Fruit fly (Drosophila melanogaster): ENCODE data around the gene SPoCk.
A peak's percentile ranks its signal among the peaks of the same experiment; 100 is the strongest.

The SPoCk gene

DNA sequence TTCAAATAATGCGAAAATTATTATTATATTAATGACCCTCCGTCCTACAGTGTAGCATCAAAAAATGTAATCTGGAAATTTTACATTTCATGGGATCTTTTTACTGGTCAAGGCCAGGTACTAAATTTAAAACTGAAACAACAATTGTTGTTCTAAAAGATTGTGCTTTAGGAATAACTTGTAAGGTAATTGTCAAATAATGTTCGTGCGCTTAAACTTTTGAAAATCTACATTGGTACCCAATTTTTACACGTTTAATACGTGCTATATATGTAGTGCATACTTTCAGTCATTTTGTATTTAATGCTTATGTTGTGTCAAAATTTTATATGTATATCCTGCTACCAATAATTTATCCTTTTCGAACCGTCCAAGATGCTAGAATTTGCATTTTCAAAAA lies 15.6 kb upstream of the SPoCk start:
- peak; percentile 42 for TF ChIP-seq Myc (optimal IDR thresholded peaks at IDR 0.05)
- TF ChIP-seq sv (GFP tag; optimal IDR thresholded peaks at IDR 0.05), result no peak

- TF ChIP-seq OdsH (GFP tag; optimal IDR thresholded peaks at IDR 0.05) (no peak), h (GFP tag; optimal IDR thresholded peaks at IDR 0.05) (peak; percentile 26), Mio (GFP tag; optimal IDR thresholded peaks at IDR 0.05) (no peak), Abd-B (GFP tag; optimal IDR thresholded peaks at IDR 0.05) (no peak), Hr78 (GFP tag; optimal IDR thresholded peaks at IDR 0.05) (no peak), br (GFP tag; optimal IDR thresholded peaks at IDR 0.05) (peak; percentile 19), Myc (optimal IDR thresholded peaks at IDR 0.05) (no peak), Hr83 (GFP tag; optimal IDR thresholded peaks at IDR 0.05; ENCODE audit: poor library complexity, severe bottlenecking) (peak; percentile 54), Dif (GFP tag; optimal IDR thresholded peaks at IDR 0.05; ENCODE audit: partially characterized antibody) (peak; percentile 58), CrebA (GFP tag; optimal IDR thresholded peaks at IDR 0.05; ENCODE audit: borderline replicate concordance) (no peak), CG9705 (GFP tag; optimal IDR thresholded peaks at IDR 0.05) (no peak), Rel (GFP tag; optimal IDR thresholded peaks at IDR 0.05) (no peak), Rel (tag; optimal IDR thresholded peaks at IDR 0.05) (peak; percentile 26), dl (GFP tag; optimal IDR thresholded peaks at IDR 0.05; ENCODE audit: insufficient read depth in 1 of 2, partially characterized antibody in 2 of 2) (peak in 1 of 2 experiments; percentile 62), fru (GFP tag; optimal IDR thresholded peaks at IDR 0.05) (peak; percentile 44), GATAd (GFP tag; optimal IDR thresholded peaks at IDR 0.05) (no peak), foxo (GFP tag; optimal IDR thresholded peaks at IDR 0.05) (no peak), psq (GFP tag; optimal IDR thresholded peaks at IDR 0.05) (no peak), rgr (GFP tag; optimal IDR thresholded peaks at IDR 0.05) (peak; percentile 16)
Observed at dm6 chr3L:22737732-22738611, 11.3 kb upstream of the SPoCk start, which contains the start of gene CG11241. CG11241 (minus strand) TSS chr3L:22738420.

DNA sequence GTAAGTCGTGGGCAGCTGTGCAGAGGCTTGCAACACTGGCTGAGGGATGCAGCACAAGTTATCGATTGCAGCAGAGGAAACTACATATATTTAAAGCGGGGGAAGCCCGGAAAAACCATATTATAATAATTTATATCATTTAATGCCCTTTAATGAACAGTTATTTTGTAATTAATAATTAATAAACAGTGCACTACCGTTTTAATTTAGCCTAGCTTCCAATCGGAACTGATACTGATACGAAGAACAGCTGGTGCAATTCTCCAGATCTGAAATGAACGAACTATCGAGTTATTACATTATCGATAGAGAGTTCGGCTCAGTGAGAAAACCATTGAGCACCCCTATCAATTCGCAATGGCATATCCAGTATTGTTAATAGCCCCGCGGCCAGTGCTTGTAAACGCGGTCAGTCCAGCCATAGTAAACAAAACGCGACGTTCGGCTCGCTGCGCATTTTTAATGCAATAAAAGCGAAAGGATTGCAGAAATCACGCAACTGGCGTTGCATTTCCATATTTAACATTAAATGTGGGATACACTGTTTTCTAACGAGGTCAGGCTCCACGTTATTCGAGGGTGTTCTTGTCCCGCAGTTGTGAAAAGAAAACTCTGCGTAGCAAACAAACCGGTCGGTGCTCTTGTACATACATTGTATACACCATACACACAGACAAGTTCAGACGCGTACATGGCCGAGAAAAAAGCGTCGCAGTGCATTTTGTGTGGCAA lies 7.7 kb upstream of the SPoCk start, which contains the start of gene CG7369:
Gene CG7369, plus strand, starts transcription at position 405 of the 732 bp plus-strand sequence.
- peak; percentile 87 for TF ChIP-seq OdsH (GFP tag; optimal IDR thresholded peaks at IDR 0.05)
- TF ChIP-seq brk (GFP tag; optimal IDR thresholded peaks at IDR 0.05), result peak; percentile 93
- TF ChIP-seq Vsx2 (GFP tag; optimal IDR thresholded peaks at IDR 0.05; ENCODE audit: partially characterized antibody), result no peak
- peak; percentile 85 for TF ChIP-seq br (GFP tag; optimal IDR thresholded peaks at IDR 0.05)
- peak; percentile 26 for TF ChIP-seq jim (GFP tag; optimal IDR thresholded peaks at IDR 0.05)
- peak; percentile 81 for TF ChIP-seq CG9705 (GFP tag; optimal IDR thresholded peaks at IDR 0.05)
- no peak for TF ChIP-seq usp (GFP tag; optimal IDR thresholded peaks at IDR 0.05)
- TF ChIP-seq ey (GFP tag; optimal IDR thresholded peaks at IDR 0.05), result peak; percentile 83
- no peak for TF ChIP-seq lola (GFP tag; optimal IDR thresholded peaks at IDR 0.05)
- peak; percentile 91 for TF ChIP-seq Hnf4 (GFP tag; optimal IDR thresholded peaks at IDR 0.05)
- peak; percentile 75 for TF ChIP-seq Jra (GFP tag; optimal IDR thresholded peaks at IDR 0.05)
- TF ChIP-seq Dif (GFP tag; optimal IDR thresholded peaks at IDR 0.05; ENCODE audit: partially characterized antibody), result no peak
- TF ChIP-seq Sp1 (GFP tag; optimal IDR thresholded peaks at IDR 0.05), result peak; percentile 85
- peak; percentile 90 for TF ChIP-seq fru (GFP tag; optimal IDR thresholded peaks at IDR 0.05)
- peak; percentile 90 for TF ChIP-seq h (GFP tag; optimal IDR thresholded peaks at IDR 0.05)
- peak; percentile 87 for TF ChIP-seq GATAd (GFP tag; optimal IDR thresholded peaks at IDR 0.05)
- TF ChIP-seq sv (GFP tag; optimal IDR thresholded peaks at IDR 0.05), result peak; percentile 74
- TF ChIP-seq psq (GFP tag; optimal IDR thresholded peaks at IDR 0.05), result peak; percentile 89
- TF ChIP-seq CrebA (GFP tag; optimal IDR thresholded peaks at IDR 0.05; ENCODE audit: borderline replicate concordance), result no peak
- TF ChIP-seq pan (optimal IDR thresholded peaks at IDR 0.05), result no peak
- TF ChIP-seq Rel (GFP tag; optimal IDR thresholded peaks at IDR 0.05), result peak; percentile 71
- peak; percentile 99 for TF ChIP-seq Rel (tag; optimal IDR thresholded peaks at IDR 0.05)
- TF ChIP-seq foxo (GFP tag; optimal IDR thresholded peaks at IDR 0.05), result peak; percentile 31 to 92
- peak; percentile 95 for TF ChIP-seq tai (GFP tag; optimal IDR thresholded peaks at IDR 0.05)
- peak; percentile 66 for TF ChIP-seq CG32264 (GFP tag; optimal IDR thresholded peaks at IDR 0.05)
- TF ChIP-seq Hr78 (GFP tag; optimal IDR thresholded peaks at IDR 0.05), result no peak
- TF ChIP-seq HLH106 (tag; optimal IDR thresholded peaks at IDR 0.05), result peak; percentile 90
- TF ChIP-seq Hr83 (GFP tag; optimal IDR thresholded peaks at IDR 0.05; ENCODE audit: poor library complexity, severe bottlenecking), result peak; percentile 91
- TF ChIP-seq rgr (GFP tag; optimal IDR thresholded peaks at IDR 0.05), result peak; percentile 89
- peak; percentile 77 for TF ChIP-seq dsf (GFP tag; optimal IDR thresholded peaks at IDR 0.05; ENCODE audit: borderline replicate concordance)
- peak; percentile 84 for TF ChIP-seq sage (GFP tag; optimal IDR thresholded peaks at IDR 0.05)
- peak; percentile 49 for TF ChIP-seq Mio (GFP tag; optimal IDR thresholded peaks at IDR 0.05)
- peak; percentile 84 for TF ChIP-seq woc (GFP tag; optimal IDR thresholded peaks at IDR 0.05)
- peak; percentile 91 for TF ChIP-seq dmrt93B (GFP tag; optimal IDR thresholded peaks at IDR 0.05)
- TF ChIP-seq Myc (optimal IDR thresholded peaks at IDR 0.05), result peak; percentile 77

Data from whole organism, wandering third instar larva.